Worm (Caenorhabditis elegans): ENCODE measurements around the gene acbp-6.

The acbp-6 gene

ce11 chrII:11967507-11968127, 5.9 kb downstream of the acbp-6 start, which contains the start of gene W03C9.5:
W03C9.5 (minus strand) TSS chrII:11967544.
- TF ChIP-seq med-1 (GFP tag; optimal IDR thresholded peaks at IDR 0.05; ENCODE audit: insufficient read depth) (peak; percentile 2), tab-1 (GFP tag; IDR thresholded peaks at IDR 0.05) (no peak), ref-1 (GFP tag; conservative IDR thresholded peaks at IDR 0.05) (peak; percentile 69), flt-1 (GFP tag; IDR thresholded peaks at IDR 0.05) (peak; percentile 92), ztf-29 (GFP tag; IDR thresholded peaks at IDR 0.05) (no peak; the same call in 1 of the 2 replicates), cog-1 (tag; optimal IDR thresholded peaks at IDR 0.05) (peak; percentile 92), klf-2 (GFP tag; conservative IDR thresholded peaks at IDR 0.05) (peak; percentile 89), T22C8.4 (GFP tag; IDR thresholded peaks at IDR 0.05) (peak; percentile 54; the same call in 1 of the 2 replicates), ztf-23 (GFP tag; IDR thresholded peaks at IDR 0.05) (peak; percentile 88)

ce11 chrII:11966602-11967001, 6.9 kb downstream of the acbp-6 start, which contains the start of gene rab-7:
rab-7 (minus strand) TSS chrII:11966931.
- TF ChIP-seq tab-1 (GFP tag; IDR thresholded peaks at IDR 0.05), result no peak
- TF ChIP-seq ztf-29 (GFP tag; IDR thresholded peaks at IDR 0.05), result no peak
- no peak for TF ChIP-seq ztf-23 (GFP tag; IDR thresholded peaks at IDR 0.05)
- no peak for TF ChIP-seq med-1 (GFP tag; optimal IDR thresholded peaks at IDR 0.05; ENCODE audit: insufficient read depth)
- TF ChIP-seq ref-1 (GFP tag; conservative IDR thresholded peaks at IDR 0.05), result no peak
- TF ChIP-seq flt-1 (GFP tag; IDR thresholded peaks at IDR 0.05), result no peak
- no peak for TF ChIP-seq cog-1 (tag; optimal IDR thresholded peaks at IDR 0.05)
- TF ChIP-seq klf-2 (GFP tag; conservative IDR thresholded peaks at IDR 0.05), result no peak
- no peak for TF ChIP-seq T22C8.4 (GFP tag; IDR thresholded peaks at IDR 0.05)

DNA sequence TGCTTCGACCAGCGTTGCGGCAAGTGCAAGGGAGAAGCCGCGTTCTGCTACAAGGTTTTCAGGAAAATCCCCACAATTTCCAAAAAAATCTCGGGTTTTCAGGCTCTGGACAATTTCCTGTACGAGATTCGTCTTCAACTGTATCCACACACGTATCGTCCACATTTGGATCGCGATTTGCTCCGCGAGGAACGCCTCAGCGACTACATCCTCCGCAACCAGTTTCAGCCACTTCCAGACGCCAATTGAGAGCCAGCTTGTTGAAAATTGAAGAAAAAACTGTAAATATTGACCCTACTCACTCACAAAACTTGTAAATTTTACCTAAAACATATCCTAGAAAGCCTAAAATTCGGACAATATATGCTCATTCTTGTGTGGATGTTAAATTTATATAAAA, 8.7 kb downstream of the acbp-6 start:
- TF ChIP-seq ztf-29 (GFP tag; IDR thresholded peaks at IDR 0.05) (no peak), med-1 (GFP tag; optimal IDR thresholded peaks at IDR 0.05; ENCODE audit: insufficient read depth) (no peak), cog-1 (tag; optimal IDR thresholded peaks at IDR 0.05) (no peak), ztf-23 (GFP tag; IDR thresholded peaks at IDR 0.05) (no peak), flt-1 (GFP tag; IDR thresholded peaks at IDR 0.05) (no peak), T22C8.4 (GFP tag; IDR thresholded peaks at IDR 0.05) (no peak), tab-1 (GFP tag; IDR thresholded peaks at IDR 0.05) (no peak), ref-1 (GFP tag; conservative IDR thresholded peaks at IDR 0.05) (no peak), klf-2 (GFP tag; conservative IDR thresholded peaks at IDR 0.05) (no peak)

DNA sequence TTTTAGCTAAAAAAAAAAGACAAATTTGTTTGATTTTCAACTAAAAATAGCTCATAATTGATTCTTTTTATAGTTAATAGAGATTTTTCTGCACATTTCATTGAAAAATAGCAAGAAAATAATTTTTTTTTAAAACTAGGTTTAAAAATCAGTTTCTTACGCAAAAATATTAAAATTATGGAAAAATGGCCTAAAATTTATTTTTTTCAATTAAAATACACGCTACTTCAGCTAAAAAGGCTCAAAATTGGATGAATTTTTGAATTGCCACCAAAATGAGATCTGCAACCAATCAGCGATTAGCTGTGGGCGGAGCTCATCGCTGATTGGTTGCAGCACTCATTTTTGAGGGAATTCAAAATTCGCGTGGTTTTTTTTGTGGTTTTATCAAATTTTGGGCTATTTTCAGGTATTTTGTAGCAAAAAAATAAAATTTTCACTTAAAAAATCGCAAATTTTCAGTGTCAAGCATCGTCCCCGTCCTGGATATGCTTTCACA, 10.4 kb downstream of the acbp-6 start:
- TF ChIP-seq ztf-29 (GFP tag; IDR thresholded peaks at IDR 0.05), result no peak
- no peak for TF ChIP-seq T22C8.4 (GFP tag; IDR thresholded peaks at IDR 0.05)
- TF ChIP-seq med-1 (GFP tag; optimal IDR thresholded peaks at IDR 0.05; ENCODE audit: insufficient read depth), result no peak
- TF ChIP-seq tab-1 (GFP tag; IDR thresholded peaks at IDR 0.05), result no peak
- no peak for TF ChIP-seq klf-2 (GFP tag; conservative IDR thresholded peaks at IDR 0.05)
- no peak for TF ChIP-seq ref-1 (GFP tag; conservative IDR thresholded peaks at IDR 0.05)
- no peak for TF ChIP-seq ztf-23 (GFP tag; IDR thresholded peaks at IDR 0.05)
- no peak for TF ChIP-seq flt-1 (GFP tag; IDR thresholded peaks at IDR 0.05)
- TF ChIP-seq cog-1 (tag; optimal IDR thresholded peaks at IDR 0.05), result no peak

- no peak for TF ChIP-seq cog-1 (tag; optimal IDR thresholded peaks at IDR 0.05)
- no peak for TF ChIP-seq klf-2 (GFP tag; conservative IDR thresholded peaks at IDR 0.05)
- TF ChIP-seq tab-1 (GFP tag; IDR thresholded peaks at IDR 0.05), result no peak
- no peak for TF ChIP-seq ztf-23 (GFP tag; IDR thresholded peaks at IDR 0.05)
- TF ChIP-seq ref-1 (GFP tag; conservative IDR thresholded peaks at IDR 0.05), result no peak
- no peak for TF ChIP-seq med-1 (GFP tag; optimal IDR thresholded peaks at IDR 0.05; ENCODE audit: insufficient read depth)
- TF ChIP-seq flt-1 (GFP tag; IDR thresholded peaks at IDR 0.05), result no peak
- TF ChIP-seq T22C8.4 (GFP tag; IDR thresholded peaks at IDR 0.05), result no peak
- no peak for TF ChIP-seq ztf-29 (GFP tag; IDR thresholded peaks at IDR 0.05)
These were observed 11.4 kb downstream of the acbp-6 start, which contains the start of the genes W03C9.1 and W03C9.2 for ce11 chrII:11962083-11962482. W03C9.1 (minus strand) TSS chrII:11962128. W03C9.2 (plus strand) TSS chrII:11962368.

- TF ChIP-seq cog-1 (tag; optimal IDR thresholded peaks at IDR 0.05) (peak; percentile 100), ztf-23 (GFP tag; IDR thresholded peaks at IDR 0.05) (peak; percentile 99), med-1 (GFP tag; optimal IDR thresholded peaks at IDR 0.05; ENCODE audit: insufficient read depth) (peak; percentile 95), tab-1 (GFP tag; IDR thresholded peaks at IDR 0.05) (peak; percentile 100), T22C8.4 (GFP tag; IDR thresholded peaks at IDR 0.05) (peak; percentile 99), ref-1 (GFP tag; conservative IDR thresholded peaks at IDR 0.05) (peak; percentile 99), ztf-29 (GFP tag; IDR thresholded peaks at IDR 0.05) (peak; percentile 100), flt-1 (GFP tag; IDR thresholded peaks at IDR 0.05) (peak; percentile 100), klf-2 (GFP tag; conservative IDR thresholded peaks at IDR 0.05) (peak; percentile 100)
These were observed 12.8 kb downstream of the acbp-6 start for ce11 chrII:11960596-11961217.

DNA sequence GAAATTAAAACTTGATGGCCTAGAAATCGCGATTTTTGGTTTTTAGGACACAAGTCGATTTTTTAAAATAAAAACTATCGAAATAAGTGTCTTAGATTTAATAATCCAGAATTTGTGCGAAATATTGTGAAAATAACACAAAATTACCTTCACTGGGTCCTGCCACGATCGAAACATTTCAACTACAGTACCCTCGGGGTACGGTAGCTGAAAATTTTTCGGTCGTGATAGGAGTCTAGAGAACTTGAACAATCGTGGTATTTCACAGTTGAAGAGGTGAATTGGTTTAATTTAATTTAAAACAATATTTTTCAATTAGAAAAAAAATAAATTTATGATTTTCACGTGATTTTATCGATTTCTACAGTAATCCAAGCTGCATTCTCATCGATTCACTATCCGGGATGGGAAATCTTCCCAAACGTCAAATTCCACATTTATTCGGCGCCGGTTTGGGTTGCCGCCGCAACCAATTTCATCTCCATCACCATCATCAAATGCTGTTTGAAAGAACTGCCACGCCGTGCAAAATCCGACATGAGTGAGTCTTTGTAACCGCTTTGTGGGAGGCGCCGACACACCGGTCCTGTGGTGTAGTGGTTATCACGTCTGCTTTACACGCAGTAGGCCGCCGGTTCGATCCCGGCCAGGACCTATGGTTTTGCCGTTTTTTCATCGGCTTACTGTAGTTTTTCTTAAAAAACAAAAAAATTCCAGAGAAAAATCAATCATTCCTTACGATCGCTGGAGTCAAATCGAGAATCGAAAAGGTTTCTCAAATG, 14.5 kb downstream of the acbp-6 start:
- peak; percentile 75 for TF ChIP-seq cog-1 (tag; optimal IDR thresholded peaks at IDR 0.05)
- peak; percentile 62; the same call in 1 of the 2 replicates for TF ChIP-seq ztf-29 (GFP tag; IDR thresholded peaks at IDR 0.05)
- TF ChIP-seq T22C8.4 (GFP tag; IDR thresholded peaks at IDR 0.05), result no peak; the same call in 1 of the 2 replicates
- no peak for TF ChIP-seq tab-1 (GFP tag; IDR thresholded peaks at IDR 0.05)
- peak; percentile 60 for TF ChIP-seq ref-1 (GFP tag; conservative IDR thresholded peaks at IDR 0.05)
- peak; percentile 74 for TF ChIP-seq ztf-23 (GFP tag; IDR thresholded peaks at IDR 0.05)
- no peak for TF ChIP-seq klf-2 (GFP tag; conservative IDR thresholded peaks at IDR 0.05)
- TF ChIP-seq flt-1 (GFP tag; IDR thresholded peaks at IDR 0.05), result peak; percentile 84
- TF ChIP-seq med-1 (GFP tag; optimal IDR thresholded peaks at IDR 0.05; ENCODE audit: insufficient read depth), result no peak

DNA sequence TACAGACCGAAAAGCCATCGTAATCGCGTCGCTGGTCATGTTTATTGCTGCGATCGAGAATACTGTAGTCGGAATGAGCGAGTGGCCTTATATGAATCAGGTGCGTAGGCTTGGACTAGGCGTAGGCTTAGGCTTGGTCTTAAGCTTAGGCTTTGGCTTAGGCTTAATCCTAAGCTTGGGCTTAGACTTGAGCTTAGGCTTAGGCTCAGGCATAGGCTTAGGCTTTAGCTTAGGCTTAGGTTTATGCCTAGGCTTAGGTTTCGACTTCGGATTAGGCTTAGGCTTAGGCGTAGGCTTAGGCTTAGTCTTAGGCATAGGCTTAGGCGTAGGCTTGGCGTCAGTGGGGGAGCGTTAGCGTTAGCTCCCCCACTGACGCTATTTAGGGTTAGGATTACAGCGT, 18.7 kb downstream of the acbp-6 start:
- TF ChIP-seq T22C8.4 (GFP tag; IDR thresholded peaks at IDR 0.05) (no peak), ztf-29 (GFP tag; IDR thresholded peaks at IDR 0.05) (peak; percentile 21; the same call in 1 of the 2 replicates)
